Worm (Caenorhabditis elegans) whole organism, L4 larva: ENCODE results near the gene F22F7.11.
A peak's percentile ranks its signal among the peaks of the same experiment; 100 is the strongest.

Source experiments
- F26F4.8 ChIP-seq: fragments of 200-800 bp; sonication (Bioruptor generic); conservative IDR thresholded peaks from 2 replicates; pipeline ENCODE4 v1.3.6; 2022; ENCODE audit warnings: missing genetic modification characterization, missing compliant biosample characterization
- F44E2.7 ChIP-seq: fragments of 200-800 bp; sonication (Bioruptor generic); IDR thresholded peaks from 2 replicates; pipeline ENCODE4 v2.1.2; 2022; ENCODE audit warnings: missing genetic modification characterization, missing compliant biosample characterization
- F49E8.2 ChIP-seq: sonication (generic microtip); optimal IDR thresholded peaks from 2 replicates; lab custom pipeline; 2016; ENCODE audit warnings: missing compliant biosample characterization, mild to moderate bottlenecking, missing genetic modification characterization, borderline replicate concordance
- T26A8.4 ChIP-seq: fragments of 200-800 bp; sonication (Bioruptor generic); IDR thresholded peaks from 2 replicates; pipeline ENCODE4 v1.3.6; 2022; ENCODE audit warnings: missing genetic modification characterization, missing compliant biosample characterization
- ZK337.2 ChIP-seq: fragments of 200-800 bp; sonication (Bioruptor generic); IDR thresholded peaks from 2 replicates; pipeline ENCODE4 v1.3.6; 2022; ENCODE audit warnings: missing genetic modification reagents, missing genetic modification characterization, missing compliant biosample characterization
- aha-1 ChIP-seq: fragments of 150-350 bp; peaks from one replicate; lab custom pipeline; 2014; ENCODE audit warnings: missing biosample characterization, missing genetic modification characterization
- ceh-32 ChIP-seq: sonication (generic microtip); optimal IDR thresholded peaks from 2 replicates; lab custom pipeline; 2016; ENCODE audit warnings: mild to moderate bottlenecking, missing genetic modification characterization, missing compliant biosample characterization; ENCODE audit not compliant: poor library complexity
- ceh-44 ChIP-seq: fragments of 200-800 bp; sonication (Bioruptor generic); IDR thresholded peaks from 2 replicates; pipeline ENCODE4 v1.3.6; 2022; ENCODE audit warnings: missing genetic modification reagents, missing genetic modification characterization, missing compliant biosample characterization
- ceh-82 ChIP-seq: sonication (generic microtip); optimal IDR thresholded peaks from 2 replicates; lab custom pipeline; 2017; ENCODE audit warnings: missing biosample characterization, missing genetic modification characterization
- daf-8 ChIP-seq: fragments of 200-800 bp; sonication (Bioruptor generic); IDR thresholded peaks from 2 replicates; pipeline ENCODE4 v1.3.6; 2022; ENCODE audit warnings: missing genetic modification characterization, missing compliant biosample characterization
- dmd-6 ChIP-seq: fragments of 200-800 bp; sonication (Bioruptor generic); IDR thresholded peaks from 2 replicates; pipeline ENCODE4 v1.3.6; 2022; ENCODE audit warnings: missing genetic modification reagents, missing genetic modification characterization, missing compliant biosample characterization
- dmd-8 ChIP-seq: fragments of 200-800 bp; sonication (Bioruptor generic); IDR thresholded peaks from 2 replicates; pipeline ENCODE4 v1.3.6; 2022; ENCODE audit warnings: missing genetic modification characterization, missing compliant biosample characterization
- dmd-9 ChIP-seq: fragments of 200-800 bp; sonication (Bioruptor generic); IDR thresholded peaks from 2 replicates; pipeline ENCODE4 v1.3.6; 2022; ENCODE audit warnings: missing genetic modification reagents, missing genetic modification characterization, missing compliant biosample characterization
- dpl-1 ChIP-seq: fragments of 150-350 bp; optimal IDR thresholded peaks from 2 replicates; lab custom pipeline; 2014; ENCODE audit warnings: missing biosample characterization, missing genetic modification reagents, missing genetic modification characterization
- dve-1 ChIP-seq: sonication (generic microtip); optimal IDR thresholded peaks from 2 replicates; lab custom pipeline; 2017; ENCODE audit warnings: antibody characterized with exemption, mild to moderate bottlenecking, missing genetic modification characterization, missing compliant biosample characterization; ENCODE audit not compliant: insufficient read depth
- egl-27 ChIP-seq: sonication (generic microtip); optimal IDR thresholded peaks from 3 replicates; lab custom pipeline; 2017; ENCODE audit warnings: missing biosample characterization, missing genetic modification reagents, missing genetic modification characterization
- egl-43 ChIP-seq: fragments of 200-800 bp; sonication (Bioruptor generic); IDR thresholded peaks from 2 replicates; pipeline ENCODE4 v1.3.6; 2022; ENCODE audit warnings: missing genetic modification reagents, missing genetic modification characterization, missing compliant biosample characterization
- gei-8 ChIP-seq: fragments of 200-800 bp; sonication (Bioruptor generic); optimal IDR thresholded peaks from 2 replicates; lab custom pipeline; 2018; ENCODE audit warnings: mild to moderate bottlenecking, missing genetic modification characterization, missing compliant biosample characterization
- hif-1 ChIP-seq, 2 experiments: sonication (generic microtip); optimal IDR thresholded peaks; 2 replicates each; lab custom pipeline; 2016 to 2017; ENCODE audit warnings: missing compliant biosample characterization in 2 of 2, missing genetic modification characterization in 2 of 2, missing genetic modification reagents in 2 of 2, missing genotype in 2 of 2, mild to moderate bottlenecking in 1 of 2
- hlh-11 ChIP-seq: fragments of 200-800 bp; sonication (Bioruptor generic); optimal IDR thresholded peaks from 2 replicates; lab custom pipeline; 2018; ENCODE audit warnings: mild to moderate bottlenecking, missing genetic modification characterization, missing compliant biosample characterization
- hlh-30 ChIP-seq: sonication (generic microtip); optimal IDR thresholded peaks from 2 replicates; lab custom pipeline; 2017; ENCODE audit warnings: antibody characterized with exemption, mild to moderate bottlenecking, missing genetic modification characterization, missing compliant biosample characterization; ENCODE audit not compliant: insufficient read depth
- lin-13 ChIP-seq: fragments of 150-350 bp; optimal IDR thresholded peaks from 2 replicates; lab custom pipeline; 2014; ENCODE audit warnings: missing biosample characterization, missing genetic modification reagents, missing genetic modification characterization
- lin-15B ChIP-seq: fragments of 150-350 bp; sonication (generic microtip); optimal IDR thresholded peaks from 3 replicates; lab custom pipeline; 2014; ENCODE audit warnings: missing biosample characterization, missing genetic modification characterization
- lin-38 ChIP-seq: fragments of 200-800 bp; sonication (Bioruptor generic); IDR thresholded peaks from 2 replicates; pipeline ENCODE4 v1.3.6; 2022; ENCODE audit warnings: missing genetic modification reagents, missing genetic modification characterization, missing compliant biosample characterization
- lin-39 ChIP-seq: fragments of 150-350 bp; optimal IDR thresholded peaks from 2 replicates; lab custom pipeline; 2014; ENCODE audit warnings: missing biosample characterization, missing genetic modification reagents, missing genetic modification characterization
- madf-5 ChIP-seq, 2 experiments: fragments of 200-800 bp; sonication (Bioruptor generic); IDR thresholded peaks; 2 replicates each; pipeline ENCODE4 v1.3.6; 2022; ENCODE audit warnings: missing compliant biosample characterization in 2 of 2, missing genetic modification characterization in 2 of 2
- mdt-29 ChIP-seq: fragments of 200-800 bp; sonication (Bioruptor generic); IDR thresholded peaks from 2 replicates; pipeline ENCODE4 v1.3.6; 2022; ENCODE audit warnings: missing genetic modification reagents, missing genetic modification characterization, missing compliant biosample characterization
- mep-1 ChIP-seq: fragments of 150-350 bp; sonication (generic microtip); optimal IDR thresholded peaks from 3 replicates; lab custom pipeline; 2014; ENCODE audit warnings: missing biosample characterization, missing genetic modification characterization
- mes-2 ChIP-seq: sonication (generic microtip); optimal IDR thresholded peaks from 2 replicates; lab custom pipeline; 2016; ENCODE audit warnings: missing genotype, mild to moderate bottlenecking, missing genetic modification characterization, missing compliant biosample characterization; ENCODE audit not compliant: poor library complexity, severe bottlenecking
- nhr-111 ChIP-seq: fragments of 200-800 bp; sonication (Bioruptor generic); optimal IDR thresholded peaks from 2 replicates; lab custom pipeline; 2018; ENCODE audit warnings: mild to moderate bottlenecking, missing genetic modification characterization, missing compliant biosample characterization
- nhr-237 ChIP-seq: sonication (generic microtip); optimal IDR thresholded peaks from 2 replicates; lab custom pipeline; 2017; ENCODE audit warnings: missing biosample characterization, missing genetic modification characterization
- nhr-41 ChIP-seq: fragments of 200-800 bp; sonication (Bioruptor generic); IDR thresholded peaks from 2 replicates; pipeline ENCODE4 v1.3.6; 2022; ENCODE audit warnings: missing genetic modification reagents, missing genetic modification characterization, missing compliant biosample characterization
- nhr-42 ChIP-seq: fragments of 200-800 bp; sonication (Bioruptor generic); IDR thresholded peaks from 2 replicates; pipeline ENCODE4 v1.3.6; 2022; ENCODE audit warnings: missing genetic modification characterization, missing compliant biosample characterization
- pha-4 ChIP-seq, 2 experiments: fragments of 150-350 bp in 1 of 2; fragments of 200-800 bp in 1 of 2; sonication (Bioruptor generic) in 1 of 2; IDR thresholded peaks in 1 of 2; optimal IDR thresholded peaks in 1 of 2; 2 replicates each; pipeline versions ENCODE4 v1.3.6 to Lab custom; 2014 to 2022; ENCODE audit warnings: missing genetic modification characterization in 2 of 2, missing genetic modification reagents in 2 of 2, missing biosample characterization in 1 of 2, missing compliant biosample characterization in 1 of 2
- php-3 ChIP-seq: fragments of 200-800 bp; sonication (Bioruptor generic); IDR thresholded peaks from 2 replicates; pipeline ENCODE4 v1.3.6; 2022; ENCODE audit warnings: missing genetic modification reagents, missing genetic modification characterization, missing compliant biosample characterization
- rbr-2 ChIP-seq: sonication (generic microtip); optimal IDR thresholded peaks from 2 replicates; lab custom pipeline; 2016; ENCODE audit warnings: missing genotype, missing genetic modification characterization, missing compliant biosample characterization
- saeg-2 ChIP-seq: fragments of 200-800 bp; sonication (Bioruptor generic); IDR thresholded peaks from 2 replicates; pipeline ENCODE4 v1.3.6; 2022; ENCODE audit warnings: missing genetic modification reagents, missing genetic modification characterization, missing compliant biosample characterization
- set-16 ChIP-seq: fragments of 200-800 bp; sonication (Bioruptor generic); IDR thresholded peaks from 2 replicates; pipeline ENCODE4 v1.3.6; 2022; ENCODE audit warnings: missing genetic modification reagents, missing genetic modification characterization, missing compliant biosample characterization
- snpc-1.2 ChIP-seq: fragments of 200-800 bp; sonication (Bioruptor generic); IDR thresholded peaks from 2 replicates; pipeline ENCODE4 v1.3.6; 2022; ENCODE audit warnings: missing genetic modification reagents, missing genetic modification characterization, missing compliant biosample characterization
- spr-3 ChIP-seq: fragments of 200-800 bp; sonication (Bioruptor generic); optimal IDR thresholded peaks from 2 replicates; lab custom pipeline; 2018; ENCODE audit warnings: mild to moderate bottlenecking, missing genetic modification characterization, missing compliant biosample characterization
- tag-97 ChIP-seq: fragments of 200-800 bp; sonication (Bioruptor generic); IDR thresholded peaks from 2 replicates; pipeline ENCODE4 v1.3.6; 2022; ENCODE audit warnings: missing genetic modification characterization, missing compliant biosample characterization
- zag-1 ChIP-seq: fragments of 150-350 bp; optimal IDR thresholded peaks from 2 replicates; lab custom pipeline; 2014; ENCODE audit warnings: missing biosample characterization, missing genetic modification characterization
- zfp-3 ChIP-seq: fragments of 200-800 bp; sonication (Bioruptor generic); conservative IDR thresholded peaks from 2 replicates; pipeline ENCODE4 v1.3.6; 2022; ENCODE audit warnings: missing genetic modification reagents, missing genetic modification characterization, missing compliant biosample characterization
- zip-11 ChIP-seq: fragments of 200-800 bp; sonication (Bioruptor generic); IDR thresholded peaks from 2 replicates; pipeline ENCODE4 v1.3.6; 2022; ENCODE audit warnings: missing genetic modification characterization, missing compliant biosample characterization
- ztf-11 ChIP-seq: fragments of 150-350 bp; optimal IDR thresholded peaks from 2 replicates; lab custom pipeline; 2014; ENCODE audit warnings: missing biosample characterization, missing genetic modification characterization
- ztf-7 ChIP-seq: fragments of 150-350 bp; optimal IDR thresholded peaks from 2 replicates; lab custom pipeline; 2014; ENCODE audit warnings: missing biosample characterization, missing genetic modification characterization

Gene F22F7.11

DNA sequence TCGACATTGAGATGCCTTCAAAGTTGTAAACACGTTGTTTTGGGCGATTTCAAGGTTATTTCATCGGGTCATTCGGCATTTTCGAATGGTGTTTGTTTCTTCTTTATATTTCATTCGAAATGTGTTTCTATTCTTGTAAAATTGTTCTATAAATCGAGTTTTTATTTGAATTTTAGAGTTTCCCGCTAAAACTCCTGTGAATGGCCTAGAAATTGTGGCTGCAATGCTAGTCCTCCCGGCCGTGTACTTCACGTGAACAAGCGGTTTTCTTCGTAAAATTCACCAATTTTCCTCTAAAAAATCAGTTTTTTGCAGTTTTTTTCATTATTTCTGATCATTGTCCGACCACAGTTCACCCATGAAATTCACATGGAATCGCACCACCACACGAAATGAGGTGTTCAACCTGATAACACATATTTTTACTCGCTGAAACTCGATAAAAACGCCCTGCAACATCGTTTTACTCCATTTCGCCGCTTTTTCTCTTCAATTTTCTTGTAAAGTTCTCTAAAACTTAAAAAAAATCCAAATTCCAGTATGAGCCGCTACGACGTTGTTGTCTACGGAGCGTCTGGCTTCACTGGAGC lies 7.5 kb downstream of the F22F7.11 start, which contains the start of gene ldp-1 (continued):
- TF ChIP-seq lin-13 (GFP tag; lab: Kevin White, UChicago) (no peak), dmd-9 (GFP tag; lab: Robert Waterston, UW) (peak; percentile 78), daf-8 (GFP tag; lab: Robert Waterston, UW) (no peak), nhr-41 (GFP tag; lab: Robert Waterston, UW) (no peak), hlh-11 (tag; lab: Kevin White, UChicago) (peak; percentile 34), dmd-6 (GFP tag; lab: Robert Waterston, UW) (peak; percentile 48), ceh-44 (GFP tag; lab: Robert Waterston, UW) (no peak), hlh-30 (no peak), madf-5 (GFP tag; IDR thresholded peaks at IDR 0.05; lab: Robert Waterston, UW) (no peak), php-3 (no peak), dpl-1 (peak; percentile 94), gei-8 (GFP tag; lab: Kevin White, UChicago) (no peak), egl-27 (no peak), dve-1 (tag; lab: Kevin White, UChicago) (peak; percentile 20)

DNA sequence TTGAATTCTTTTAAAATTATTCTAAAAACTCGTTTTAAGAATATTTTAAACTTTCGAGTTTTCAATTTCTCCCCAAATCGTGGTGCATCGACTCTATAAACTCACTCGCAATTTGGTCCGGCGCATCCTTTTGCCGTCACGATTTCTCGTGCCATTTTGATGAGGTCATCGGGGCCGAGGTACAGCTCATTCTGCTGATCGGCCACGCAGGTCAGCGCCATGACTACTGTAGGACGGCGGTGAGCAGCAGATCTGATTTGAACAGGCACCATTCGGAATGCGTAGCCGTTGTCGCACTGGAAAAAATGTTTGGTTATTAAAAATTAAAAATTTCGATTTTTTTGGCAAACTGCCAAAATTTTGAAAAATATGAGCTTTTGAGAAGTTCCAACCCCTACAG lies 13.0 kb downstream of the F22F7.11 start:
- TF ChIP-seq zip-11 (GFP tag; lab: Robert Waterston, UW): no peak
- TF ChIP-seq egl-43 (GFP tag; lab: Robert Waterston, UW): peak; percentile 65; the same call in 1 of the 2 replicates
- peak; percentile 31; the same call in 1 of the 2 replicates for TF ChIP-seq set-16 (GFP tag; lab: Robert Waterston, UW)
- TF ChIP-seq, all 104 proteins: peak for 2

- TF ChIP-seq ztf-11 (tag; lab: Kevin White, UChicago) (no peak), lin-15B (no peak), nhr-42 (GFP tag; lab: Robert Waterston, UW) (no peak), ZK337.2 (no peak), rbr-2 (tag; lab: Kevin White, UChicago) (peak; percentile 81), tag-97 (GFP tag; lab: Robert Waterston, UW) (no peak), F44E2.7 (GFP tag; lab: Robert Waterston, UW) (no peak), zag-1 (tag; lab: Kevin White, UChicago) (no peak), F26F4.8 (GFP tag; lab: Robert Waterston, UW) (no peak), nhr-237 (tag; lab: Kevin White, UChicago) (no peak), ceh-44 (GFP tag; lab: Robert Waterston, UW) (no peak), hif-1 (tag; optimal IDR thresholded peaks at IDR 0.05; lab: Kevin White, UChicago) (peak in 1 of 2 experiments; percentile 76), saeg-2 (no peak), ztf-7 (tag; lab: Kevin White, UChicago) (no peak), dmd-8 (GFP tag; lab: Robert Waterston, UW) (no peak), snpc-1.2 (GFP tag; lab: Robert Waterston, UW) (no peak), pha-4 (GFP tag; IDR thresholded peaks at IDR 0.05; lab: Robert Waterston, UW) (no peak), pha-4 (tag; optimal IDR thresholded peaks at IDR 0.05; lab: Kevin White, UChicago) (no peak), lin-39 (tag; lab: Kevin White, UChicago) (no peak), mep-1 (peak; percentile 74), nhr-111 (no peak), spr-3 (GFP tag; lab: Kevin White, UChicago) (no peak), mes-2 (tag; lab: Kevin White, UChicago) (peak; percentile 52), F49E8.2 (tag; lab: Kevin White, UChicago) (no peak), egl-27 (no peak), dmd-6 (GFP tag; lab: Robert Waterston, UW) (peak; percentile 73), lin-38 (peak; percentile 33), mdt-29 (no peak), zip-11 (GFP tag; lab: Robert Waterston, UW) (no peak), T26A8.4 (no peak), nhr-41 (GFP tag; lab: Robert Waterston, UW) (no peak), ceh-32 (tag; lab: Kevin White, UChicago) (no peak), ceh-82 (tag; lab: Kevin White, UChicago) (no peak), zfp-3 (GFP tag; lab: Robert Waterston, UW) (no peak), aha-1 (tag; lab: Kevin White, UChicago) (peak; percentile 95)
Observed at ce11 chrV:2133512-2133911, 13.9 kb downstream of the F22F7.11 start.
